Fruit fly (Drosophila melanogaster) whole organism, prepupa: ENCODE results near the gene Josd.
A peak's percentile ranks its signal among the peaks of the same experiment; 100 is the strongest.

Experiments used
- Blimp-1 ChIP-seq: fragments of 200-800 bp; sonication (Bioruptor generic); optimal IDR thresholded peaks from 3 replicates; lab custom pipeline; 2017; ENCODE audit warnings: missing biosample characterization, missing genetic modification characterization, mild to moderate bottlenecking, moderate library complexity, missing genetic modification reagents
- CG10631 ChIP-seq: fragments of 200-800 bp; sonication (Bioruptor generic); optimal IDR thresholded peaks from 2 replicates; lab custom pipeline; 2016; ENCODE audit warnings: missing biosample characterization, missing genetic modification characterization
- CG10669 ChIP-seq: fragments of 200-800 bp; sonication (Bioruptor generic); optimal IDR thresholded peaks from 3 replicates; lab custom pipeline; 2018; ENCODE audit warnings: missing biosample characterization, mild to moderate bottlenecking, missing genetic modification characterization, moderate library complexity
- CG11294 ChIP-seq: fragments of 200-800 bp; sonication (Bioruptor generic); IDR thresholded peaks from 2 replicates; pipeline ENCODE4 v1.3.6; 2022; ENCODE audit warnings: missing biosample characterization, missing genetic modification characterization
- CG11762 ChIP-seq: fragments of 200-800 bp; sonication (Bioruptor generic); optimal IDR thresholded peaks from 3 replicates; lab custom pipeline; 2016; ENCODE audit warnings: missing biosample characterization, missing genetic modification characterization; ENCODE audit not compliant: insufficient read depth
- CG11902 ChIP-seq: fragments of 200-800 bp; sonication (Bioruptor generic); optimal IDR thresholded peaks from 3 replicates; lab custom pipeline; 2016; ENCODE audit warnings: missing biosample characterization, missing genetic modification characterization
- CG15336 ChIP-seq: fragments of 200-800 bp; sonication (Bioruptor generic); IDR thresholded peaks from 2 replicates; pipeline ENCODE4 v1.3.6; 2022; ENCODE audit warnings: missing biosample characterization, missing genetic modification characterization
- CG1621 ChIP-seq: fragments of 200-800 bp; sonication (Bioruptor generic); optimal IDR thresholded peaks from 3 replicates; lab custom pipeline; 2018; ENCODE audit warnings: missing biosample characterization, mild to moderate bottlenecking, missing genetic modification characterization
- CG16779 ChIP-seq: fragments of 200-800 bp; sonication (Bioruptor generic); optimal IDR thresholded peaks from 3 replicates; lab custom pipeline; 2017; ENCODE audit warnings: missing biosample characterization, mild to moderate bottlenecking, missing genetic modification characterization
- CG31627 ChIP-seq: fragments of 200-800 bp; sonication (Bioruptor generic); optimal IDR thresholded peaks from 3 replicates; lab custom pipeline; 2016; ENCODE audit warnings: missing biosample characterization, missing genetic modification characterization
- CG32006 ChIP-seq: fragments of 200-800 bp; sonication (Bioruptor generic); optimal IDR thresholded peaks from 3 replicates; lab custom pipeline; 2017; ENCODE audit warnings: missing biosample characterization, mild to moderate bottlenecking, missing genetic modification characterization
- CG34406 ChIP-seq: fragments of 200-800 bp; sonication (Bioruptor generic); optimal IDR thresholded peaks from 3 replicates; lab custom pipeline; 2016; ENCODE audit warnings: missing biosample characterization, missing genetic modification characterization
- CG4318 ChIP-seq: fragments of 200-800 bp; sonication (Bioruptor generic); optimal IDR thresholded peaks from 3 replicates; lab custom pipeline; 2017; ENCODE audit warnings: missing biosample characterization, mild to moderate bottlenecking, missing genetic modification characterization
- CG6276 ChIP-seq: fragments of 200-800 bp; sonication (Bioruptor generic); optimal IDR thresholded peaks from 2 replicates; lab custom pipeline; 2017; ENCODE audit warnings: missing biosample characterization, mild to moderate bottlenecking, missing genetic modification characterization
- CG6792 ChIP-seq: fragments of 200-800 bp; sonication (Bioruptor generic); optimal IDR thresholded peaks from 3 replicates; lab custom pipeline; 2016; ENCODE audit warnings: missing biosample characterization, missing genetic modification characterization
- CG6808 ChIP-seq: fragments of 200-800 bp; sonication (Bioruptor generic); optimal IDR thresholded peaks from 3 replicates; lab custom pipeline; 2017; ENCODE audit warnings: missing biosample characterization, missing genetic modification characterization, mild to moderate bottlenecking, moderate library complexity, missing genetic modification reagents
- CG6854 ChIP-seq: fragments of 200-800 bp; sonication (Bioruptor generic); optimal IDR thresholded peaks from 2 replicates; lab custom pipeline; 2017; ENCODE audit warnings: missing biosample characterization, mild to moderate bottlenecking, missing genetic modification characterization
- CG7368 ChIP-seq: fragments of 200-800 bp; sonication (Bioruptor generic); optimal IDR thresholded peaks from 3 replicates; lab custom pipeline; 2016; ENCODE audit warnings: missing biosample characterization, missing genetic modification characterization
- CG8119 ChIP-seq: fragments of 200-800 bp; sonication (Bioruptor generic); IDR thresholded peaks from 3 replicates; pipeline ENCODE4 v1.3.6; 2022; ENCODE audit warnings: missing biosample characterization, missing genetic modification characterization
- CG9139 ChIP-seq: fragments of 200-800 bp; sonication (Bioruptor generic); optimal IDR thresholded peaks from 3 replicates; lab custom pipeline; 2017; ENCODE audit warnings: missing biosample characterization, mild to moderate bottlenecking, missing genetic modification characterization
- Eip75B ChIP-seq: fragments of 200-800 bp; sonication (Bioruptor generic); optimal IDR thresholded peaks from 3 replicates; lab custom pipeline; 2016; ENCODE audit warnings: missing biosample characterization, missing genetic modification characterization
- Eip78C ChIP-seq: fragments of 200-800 bp; sonication (Bioruptor generic); peaks from one replicate; lab custom pipeline; 2016; ENCODE audit warnings: missing biosample characterization, missing genetic modification characterization
- Eip93F ChIP-seq: fragments of 200-800 bp; sonication (Bioruptor generic); optimal IDR thresholded peaks from 2 replicates; lab custom pipeline; 2016; ENCODE audit warnings: missing biosample characterization, mild to moderate bottlenecking, missing genetic modification characterization
- Ets21C ChIP-seq: fragments of 200-800 bp; sonication (Bioruptor generic); optimal IDR thresholded peaks from 3 replicates; lab custom pipeline; 2016; ENCODE audit warnings: missing biosample characterization, missing genetic modification characterization
- Ets96B ChIP-seq: fragments of 200-800 bp; optimal IDR thresholded peaks from 2 replicates; lab custom pipeline; 2019; ENCODE audit warnings: missing biosample characterization, mild to moderate bottlenecking, missing genetic modification characterization, moderate library complexity
- Hr38 ChIP-seq: sonication (Bioruptor generic); optimal IDR thresholded peaks from 2 replicates; lab custom pipeline; 2016; ENCODE audit warnings: missing biosample characterization, missing genetic modification characterization
- Hr39 ChIP-seq: fragments of 200-800 bp; sonication (Bioruptor generic); optimal IDR thresholded peaks from 2 replicates; lab custom pipeline; 2016; ENCODE audit warnings: missing biosample characterization, missing genetic modification characterization
- Hr4 ChIP-seq: fragments of 200-800 bp; sonication (Bioruptor generic); optimal IDR thresholded peaks from 3 replicates; lab custom pipeline; 2016; ENCODE audit warnings: missing biosample characterization, missing genetic modification characterization
- Lpt ChIP-seq: fragments of 200-800 bp; sonication (Bioruptor generic); optimal IDR thresholded peaks from 3 replicates; lab custom pipeline; 2016; ENCODE audit warnings: missing biosample characterization, missing genetic modification characterization
- Met ChIP-seq: fragments of 200-800 bp; sonication (Bioruptor generic); optimal IDR thresholded peaks from 3 replicates; lab custom pipeline; 2016; ENCODE audit warnings: missing biosample characterization, missing genetic modification characterization
- OdsH ChIP-seq: fragments of 200-800 bp; sonication (Bioruptor generic); optimal IDR thresholded peaks from 3 replicates; lab custom pipeline; 2016; ENCODE audit warnings: missing biosample characterization, missing genetic modification characterization
- Smox ChIP-seq: fragments of 200-800 bp; sonication (Bioruptor generic); optimal IDR thresholded peaks from 3 replicates; lab custom pipeline; 2016; ENCODE audit warnings: missing biosample characterization, missing genetic modification characterization
- Sox102F ChIP-seq: fragments of 200-800 bp; sonication (Bioruptor generic); optimal IDR thresholded peaks from 2 replicates; lab custom pipeline; 2016; ENCODE audit warnings: missing biosample characterization, mild to moderate bottlenecking, missing genetic modification characterization
- Sox14 ChIP-seq: fragments of 200-800 bp; sonication (Bioruptor generic); optimal IDR thresholded peaks from 3 replicates; lab custom pipeline; 2016; ENCODE audit warnings: missing biosample characterization, missing genetic modification characterization
- Sox15 ChIP-seq: fragments of 200-800 bp; sonication (Bioruptor generic); optimal IDR thresholded peaks from 3 replicates; lab custom pipeline; 2016; ENCODE audit warnings: missing biosample characterization, missing genetic modification characterization
- achi ChIP-seq: fragments of 200-800 bp; sonication (Bioruptor generic); optimal IDR thresholded peaks from 3 replicates; lab custom pipeline; 2016; ENCODE audit warnings: missing biosample characterization, missing genetic modification characterization
- acj6 ChIP-seq: fragments of 200-800 bp; sonication (Bioruptor generic); optimal IDR thresholded peaks from 3 replicates; lab custom pipeline; 2016; ENCODE audit warnings: missing biosample characterization, missing genetic modification characterization
- cyc ChIP-seq: fragments of 200-800 bp; sonication (Bioruptor generic); optimal IDR thresholded peaks from 3 replicates; lab custom pipeline; 2016; ENCODE audit warnings: missing biosample characterization, missing genetic modification characterization
- dac ChIP-seq: fragments of 200-800 bp; sonication (Bioruptor generic); optimal IDR thresholded peaks from 2 replicates; lab custom pipeline; 2017; ENCODE audit warnings: missing biosample characterization, mild to moderate bottlenecking, missing genetic modification characterization
- dsx ChIP-seq: fragments of 200-800 bp; optimal IDR thresholded peaks from 3 replicates; lab custom pipeline; 2019; ENCODE audit warnings: missing biosample characterization, mild to moderate bottlenecking, missing genetic modification characterization, moderate library complexity; ENCODE audit not compliant: poor library complexity, severe bottlenecking
- eg ChIP-seq: fragments of 200-800 bp; sonication (Bioruptor generic); IDR thresholded peaks from 3 replicates; pipeline ENCODE4 v1.3.6; 2022; ENCODE audit warnings: missing biosample characterization, missing genetic modification characterization
- fd59A ChIP-seq: fragments of 200-800 bp; sonication (Bioruptor generic); optimal IDR thresholded peaks from 2 replicates; lab custom pipeline; 2017; ENCODE audit warnings: missing biosample characterization, mild to moderate bottlenecking, missing genetic modification characterization, missing genetic modification reagents
- fd85E ChIP-seq: fragments of 200-800 bp; sonication (Bioruptor generic); optimal IDR thresholded peaks from 3 replicates; lab custom pipeline; 2016; ENCODE audit warnings: missing biosample characterization, missing genetic modification characterization
- fkh ChIP-seq: fragments of 200-800 bp; sonication (Bioruptor generic); optimal IDR thresholded peaks from 3 replicates; lab custom pipeline; 2017; ENCODE audit warnings: missing biosample characterization, mild to moderate bottlenecking, missing genetic modification characterization, moderate library complexity
- lz ChIP-seq: fragments of 200-800 bp; sonication (Bioruptor generic); optimal IDR thresholded peaks from 3 replicates; lab custom pipeline; 2016; ENCODE audit warnings: missing biosample characterization, missing genetic modification characterization
- net ChIP-seq: fragments of 200-800 bp; sonication (Bioruptor generic); optimal IDR thresholded peaks from 3 replicates; lab custom pipeline; 2016; ENCODE audit warnings: missing biosample characterization, missing genetic modification characterization
- pdm3 ChIP-seq: fragments of 200-800 bp; sonication (Bioruptor generic); optimal IDR thresholded peaks from 3 replicates; lab custom pipeline; 2016; ENCODE audit warnings: missing biosample characterization, missing genetic modification characterization
- salr ChIP-seq, 2 experiments: fragments of 200-800 bp; sonication (Bioruptor generic); optimal IDR thresholded peaks; 3 replicates each; lab custom pipeline; 2016 to 2018; ENCODE audit warnings: missing biosample characterization in 2 of 2, missing genetic modification characterization in 2 of 2, mild to moderate bottlenecking in 1 of 2
- spab ChIP-seq: fragments of 200-800 bp; sonication (Bioruptor generic); optimal IDR thresholded peaks from 2 replicates; lab custom pipeline; 2017; ENCODE audit warnings: missing biosample characterization, mild to moderate bottlenecking, missing genetic modification characterization, missing genetic modification reagents
- ss ChIP-seq, 2 experiments: fragments of 200-800 bp; sonication (Bioruptor generic); optimal IDR thresholded peaks; 2 replicates in 1 of 2; 3 replicates in 1 of 2; lab custom pipeline; 2017 to 2018; ENCODE audit warnings: mild to moderate bottlenecking in 2 of 2, missing biosample characterization in 2 of 2, missing genetic modification characterization in 2 of 2, moderate library complexity in 1 of 2
- svp ChIP-seq: fragments of 200-800 bp; sonication (Bioruptor generic); peaks from one replicate; lab custom pipeline; 2016; ENCODE audit warnings: missing biosample characterization, missing genetic modification characterization
- vri ChIP-seq: fragments of 200-800 bp; sonication (Bioruptor generic); optimal IDR thresholded peaks from 3 replicates; lab custom pipeline; 2016; ENCODE audit warnings: missing biosample characterization, mild to moderate bottlenecking, missing genetic modification characterization

The Josd gene

DNA sequence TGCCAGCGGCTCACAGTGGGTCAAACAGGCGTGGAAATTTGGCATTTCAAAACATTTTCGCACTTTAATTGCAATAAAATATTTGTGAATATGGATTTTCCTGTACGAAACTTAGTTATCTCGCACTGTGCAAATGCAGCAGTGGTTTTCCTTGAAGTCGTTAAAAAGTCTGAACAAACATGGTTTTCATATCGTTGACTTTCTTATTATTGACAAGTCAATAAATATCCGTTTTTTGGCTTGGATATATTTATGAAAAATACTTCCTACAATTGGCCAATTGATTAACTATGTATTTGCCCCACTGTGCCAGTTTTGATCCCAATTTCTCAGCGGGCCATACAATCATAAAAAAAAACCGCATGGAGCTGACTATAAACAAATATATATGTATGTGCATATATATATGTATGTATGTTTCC is 4.5 kb downstream of the Josd start:
- peak; percentile 92 for TF ChIP-seq CG11762 (GFP tag; lab: Kevin White, UChicago)
- peak; percentile 95 for TF ChIP-seq OdsH (GFP tag; lab: Kevin White, UChicago)
- TF ChIP-seq CG31627 (GFP tag; lab: Kevin White, UChicago): peak; percentile 89
- peak; percentile 78 for TF ChIP-seq Ets96B (tag; lab: Kevin White, UChicago)
- peak; percentile 96 for TF ChIP-seq pdm3
- peak; percentile 65 for TF ChIP-seq fkh (GFP tag; lab: Kevin White, UChicago)
- TF ChIP-seq CG8119 (GFP tag; lab: Robert Waterston, UW): peak; percentile 97
- TF ChIP-seq Smox (GFP tag; lab: Kevin White, UChicago): peak; percentile 89
- peak; percentile 94 for TF ChIP-seq Eip75B (GFP tag; lab: Kevin White, UChicago)
- TF ChIP-seq CG10631 (GFP tag; lab: Kevin White, UChicago): peak; percentile 92
- TF ChIP-seq Sox102F: peak; percentile 91
- TF ChIP-seq fd59A (GFP tag; lab: Kevin White, UChicago): peak; percentile 82
- TF ChIP-seq net (GFP tag; lab: Kevin White, UChicago): peak; percentile 96
- TF ChIP-seq dsx: peak; percentile 74
- TF ChIP-seq CG11294 (GFP tag; lab: Robert Waterston, UW): peak; percentile 90
- TF ChIP-seq CG10669 (GFP tag; lab: Kevin White, UChicago): peak; percentile 88
- peak; percentile 94 for TF ChIP-seq CG6276 (GFP tag; lab: Kevin White, UChicago)
- TF ChIP-seq CG32006 (GFP tag; lab: Kevin White, UChicago): peak; percentile 98
- TF ChIP-seq Hr39 (GFP tag; lab: Kevin White, UChicago): peak; percentile 91
- peak; percentile 56 for TF ChIP-seq CG6854 (GFP tag; lab: Kevin White, UChicago)
- TF ChIP-seq Lpt (GFP tag; lab: Kevin White, UChicago): peak; percentile 97
- TF ChIP-seq eg (GFP tag; lab: Robert Waterston, UW): peak; percentile 93
- peak; percentile 84 for TF ChIP-seq Ets21C (GFP tag; lab: Kevin White, UChicago)
- TF ChIP-seq CG6792 (GFP tag; lab: Kevin White, UChicago): peak; percentile 93
- peak; percentile 92 for TF ChIP-seq Sox15 (GFP tag; lab: Kevin White, UChicago)
- peak; percentile 71 for TF ChIP-seq fd85E (GFP tag; lab: Kevin White, UChicago)
- peak; percentile 67 to 95 for TF ChIP-seq salr (GFP tag; optimal IDR thresholded peaks at IDR 0.05; lab: Kevin White, UChicago)
- peak; percentile 94 for TF ChIP-seq svp (GFP tag; lab: Kevin White, UChicago)
- peak; percentile 91 for TF ChIP-seq Met
- peak; percentile 25 for TF ChIP-seq Eip93F (GFP tag; lab: Kevin White, UChicago)
- peak; percentile 92 for TF ChIP-seq lz (GFP tag; lab: Kevin White, UChicago)
- TF ChIP-seq CG9139 (GFP tag; lab: Kevin White, UChicago): peak; percentile 73
- peak; percentile 83 for TF ChIP-seq CG6808 (GFP tag; lab: Kevin White, UChicago)
- peak; percentile 87 for TF ChIP-seq CG11902 (GFP tag; lab: Kevin White, UChicago)
- TF ChIP-seq CG16779 (tag; lab: Kevin White, UChicago): peak; percentile 89
- TF ChIP-seq Hr38 (GFP tag; lab: Kevin White, UChicago): peak; percentile 64
- peak; percentile 96 for TF ChIP-seq CG15336 (GFP tag; lab: Robert Waterston, UW)
- peak; percentile 94 for TF ChIP-seq achi (GFP tag; lab: Kevin White, UChicago)
- TF ChIP-seq cyc (GFP tag; lab: Kevin White, UChicago): peak; percentile 85
- peak; percentile 90 for TF ChIP-seq acj6 (GFP tag; lab: Kevin White, UChicago)
- peak; percentile 96 for TF ChIP-seq CG4318 (GFP tag; lab: Kevin White, UChicago)
- peak; percentile 98 for TF ChIP-seq Eip78C
- peak; percentile 92 for TF ChIP-seq Sox14 (GFP tag; lab: Kevin White, UChicago)
- TF ChIP-seq Hr4 (GFP tag; lab: Kevin White, UChicago): peak; percentile 97
- peak; percentile 85 for TF ChIP-seq spab (GFP tag; lab: Kevin White, UChicago)
- TF ChIP-seq CG34406 (GFP tag; lab: Kevin White, UChicago): peak; percentile 93
- peak; percentile 86 for TF ChIP-seq CG1621
- peak; percentile 82 for TF ChIP-seq vri
- peak; percentile 87 for TF ChIP-seq CG7368 (GFP tag; lab: Kevin White, UChicago)
- TF ChIP-seq dac (GFP tag; lab: Kevin White, UChicago): peak; percentile 97
- TF ChIP-seq ss (GFP tag; optimal IDR thresholded peaks at IDR 0.05; lab: Kevin White, UChicago): peak; percentile 64 to 78
- TF ChIP-seq Blimp-1 (GFP tag; lab: Kevin White, UChicago): peak; percentile 44
